Worm (Caenorhabditis elegans): ENCODE data around the gene M7.7.

ce11 chrIV:11100271-11100670, 10.6 kb downstream of the M7.7 start, which contains the start of gene str-3:
- no peak for TF ChIP-seq pat-9 (tag; optimal IDR thresholded peaks at IDR 0.05)
- no peak for TF ChIP-seq nfya-1 (tag; optimal IDR thresholded peaks at IDR 0.05)
- no peak for TF ChIP-seq unc-42 (tag; optimal IDR thresholded peaks at IDR 0.05)
- TF ChIP-seq Y22D7AL.16 (tag; optimal IDR thresholded peaks at IDR 0.05) = no peak
- TF ChIP-seq ceh-14 (tag; optimal IDR thresholded peaks at IDR 0.05) = no peak
- no peak for TF ChIP-seq rnt-1 (tag; optimal IDR thresholded peaks at IDR 0.05)
- no peak for TF ChIP-seq ama-1 (optimal IDR thresholded peaks at IDR 0.05)
- no peak for TF ChIP-seq che-1 (tag; optimal IDR thresholded peaks at IDR 0.05)
- TF ChIP-seq nhr-11 (tag; optimal IDR thresholded peaks at IDR 0.05) = no peak
- TF ChIP-seq pag-3 (tag; optimal IDR thresholded peaks at IDR 0.05; ENCODE audit: borderline replicate concordance) = no peak
- no peak for TF ChIP-seq pha-2 (tag; optimal IDR thresholded peaks at IDR 0.05)
- no peak for TF ChIP-seq unc-3 (GFP tag; conservative IDR thresholded peaks at IDR 0.05)
- TF ChIP-seq unc-3 (tag; optimal IDR thresholded peaks at IDR 0.05) = no peak
- TF ChIP-seq sox-4 (tag; optimal IDR thresholded peaks at IDR 0.05) = no peak

Data from whole organism, late embryonic.